Worm (Caenorhabditis elegans) whole organism, L4/young adult: ENCODE data around the gene mtm-6.

Source experiments
- W03F9.2 ChIP-seq: fragments of 150-350 bp; optimal IDR thresholded peaks from 2 replicates; lab custom pipeline; 2014; ENCODE audit warnings: missing biosample characterization, missing genetic modification characterization
- dao-5 ChIP-seq: sonication (generic microtip); optimal IDR thresholded peaks from 2 replicates; lab custom pipeline; 2016; ENCODE audit warnings: missing genotype, missing genetic modification characterization, moderate library complexity, missing compliant biosample characterization
- him-1 ChIP-seq: sonication (generic microtip); optimal IDR thresholded peaks from 2 replicates; lab custom pipeline; 2016; ENCODE audit warnings: missing genotype, missing genetic modification reagents, missing genetic modification characterization, missing compliant biosample characterization

mtm-6 gene

DNA sequence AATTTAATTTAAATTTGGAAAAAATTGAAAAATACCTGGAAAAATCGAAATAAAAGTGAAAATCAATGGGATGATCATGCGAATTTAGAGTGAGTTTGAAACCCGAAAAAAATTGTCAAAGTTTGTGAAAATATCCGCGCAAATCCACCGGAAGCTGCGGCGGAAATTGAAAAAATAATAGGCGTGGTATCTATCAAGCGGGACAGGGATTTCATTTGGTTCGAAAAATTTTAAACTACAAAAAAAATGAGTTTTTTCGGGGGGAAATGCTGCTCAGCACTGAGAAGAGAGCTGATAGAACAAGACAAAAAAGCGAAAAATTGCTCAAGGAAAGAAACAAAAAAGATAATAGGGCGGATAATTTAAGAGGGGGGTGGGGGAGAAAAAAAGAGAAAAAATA lies 24.1 kb downstream of the mtm-6 start, which contains the start of gene T03F6.9:
Gene T03F6.9, minus strand, starts transcription at position 101 of the 400 bp plus-strand sequence.
- TF ChIP-seq dao-5, result no peak
- TF ChIP-seq W03F9.2 (tag; lab: Kevin White, UChicago), result no peak
- no peak for TF ChIP-seq him-1 (tag; lab: Kevin White, UChicago)

DNA sequence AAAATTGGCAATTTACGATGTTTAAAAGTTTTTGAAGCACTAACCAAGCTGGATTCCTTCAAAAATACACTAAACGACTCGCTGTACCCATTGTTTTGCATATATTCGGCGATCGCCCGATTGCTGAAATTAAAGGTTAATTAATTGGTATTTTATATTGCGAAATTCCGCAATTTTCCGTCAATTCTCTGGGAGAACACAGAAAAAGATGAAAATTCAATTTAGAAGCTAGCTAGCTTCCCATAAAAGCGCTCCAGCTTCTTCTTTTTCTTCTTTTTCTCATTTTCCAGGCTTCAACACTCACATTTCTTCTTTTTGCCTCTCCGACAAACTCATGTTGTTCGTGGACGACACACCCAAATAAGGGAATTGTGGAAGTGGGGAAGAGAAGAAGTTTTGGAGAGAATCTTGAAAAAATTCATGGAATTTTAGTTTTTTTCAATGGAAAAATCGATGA lies 29.4 kb downstream of the mtm-6 start, which contains the start of gene lis-1:
Gene lis-1, minus strand, starts transcription at position 407 of the 457 bp plus-strand sequence.
- TF ChIP-seq W03F9.2 (tag; lab: Kevin White, UChicago) (no peak), dao-5 (no peak), him-1 (tag; lab: Kevin White, UChicago) (no peak)

DNA sequence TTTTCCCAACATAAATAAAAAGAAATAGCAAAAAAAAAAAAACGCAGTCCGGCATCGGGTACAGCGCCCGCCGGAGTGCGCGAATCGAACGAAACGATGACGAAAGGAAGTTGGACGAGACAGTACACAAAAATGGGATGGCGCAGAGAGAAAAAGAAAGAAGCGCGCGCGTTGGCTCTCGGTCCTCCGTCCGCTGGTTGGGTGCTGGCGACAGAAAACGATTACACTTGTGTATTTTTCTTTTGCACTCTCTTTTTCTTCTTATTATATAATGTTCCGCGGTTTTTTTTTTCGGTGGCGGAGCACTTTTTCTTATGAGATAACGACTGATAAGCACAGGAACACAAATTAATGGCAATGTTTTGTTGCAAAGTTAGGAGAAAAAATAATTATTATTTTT lies 30.4 kb downstream of the mtm-6 start:
- no peak for TF ChIP-seq him-1 (tag; lab: Kevin White, UChicago)
- no peak for TF ChIP-seq dao-5
- peak; percentile 20 for TF ChIP-seq W03F9.2 (tag; lab: Kevin White, UChicago)

DNA sequence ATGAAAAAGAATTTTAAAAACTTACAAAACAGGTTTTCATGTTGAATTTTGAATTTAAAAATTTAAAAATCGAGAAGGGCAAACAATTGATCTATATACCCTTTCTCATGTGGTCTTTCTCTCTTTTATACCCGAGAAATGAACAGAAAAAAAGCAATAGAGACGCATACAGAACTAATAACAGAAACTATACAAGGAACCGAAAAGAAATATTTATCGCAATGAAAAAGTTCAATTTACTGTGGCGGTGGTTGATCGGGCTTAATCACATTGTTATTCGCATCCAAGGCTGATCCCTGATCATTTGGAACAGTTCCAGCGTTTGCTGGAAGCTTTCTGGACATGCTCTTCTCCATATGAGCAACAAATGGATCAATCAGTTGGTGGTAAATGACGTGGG lies 31.4 kb downstream of the mtm-6 start, which contains the start of gene T03F6.10:
Gene T03F6.10, minus strand, starts transcription at position 101 of the 400 bp plus-strand sequence.
- TF ChIP-seq W03F9.2 (tag; lab: Kevin White, UChicago) (no peak), him-1 (tag; lab: Kevin White, UChicago) (no peak), dao-5 (no peak)

DNA sequence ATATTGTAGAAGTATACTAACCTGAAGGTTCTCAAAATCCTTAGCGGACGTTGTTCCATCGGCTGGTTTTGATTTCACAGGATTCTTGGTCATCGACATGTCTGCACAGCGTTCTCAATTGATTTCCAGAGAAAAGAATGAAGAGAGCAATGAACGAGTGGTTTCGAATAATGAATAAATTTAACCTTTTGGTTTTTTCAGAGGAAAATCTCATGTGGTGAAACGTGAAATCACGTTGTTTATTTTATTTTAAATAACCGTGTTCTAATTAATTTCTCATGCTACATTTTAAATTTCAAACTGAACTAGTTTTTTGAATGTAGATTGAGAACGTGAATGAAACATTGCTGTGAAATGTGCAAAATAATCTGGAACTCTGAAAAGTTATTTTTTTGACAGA lies 33.3 kb downstream of the mtm-6 start, which contains the start of gene T03F6.6:
Gene T03F6.6, minus strand, starts transcription at position 101 of the 400 bp plus-strand sequence.
- TF ChIP-seq him-1 (tag; lab: Kevin White, UChicago) (no peak), dao-5 (no peak), W03F9.2 (tag; lab: Kevin White, UChicago) (no peak)

DNA sequence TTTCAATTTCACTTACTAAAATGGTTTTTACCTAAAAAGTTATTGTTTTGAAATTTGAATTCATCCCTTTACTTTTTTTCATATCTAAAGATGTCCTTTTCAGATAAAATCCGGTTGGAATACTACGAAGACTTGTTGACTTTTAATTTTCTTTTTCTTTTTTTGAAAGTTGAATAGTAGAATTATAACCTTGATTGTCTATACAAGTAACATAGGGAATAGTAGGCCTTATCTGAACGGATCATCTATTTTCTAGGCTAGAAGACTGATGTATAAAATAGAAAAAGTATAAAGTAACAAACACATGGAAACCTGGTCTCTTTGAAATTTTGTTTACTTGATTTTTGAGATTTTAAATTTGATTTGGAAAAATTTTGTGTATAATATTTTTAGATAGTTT lies 34.0 kb downstream of the mtm-6 start:
- no peak for TF ChIP-seq dao-5
- no peak for TF ChIP-seq him-1 (tag; lab: Kevin White, UChicago)
- TF ChIP-seq W03F9.2 (tag; lab: Kevin White, UChicago), result no peak

DNA sequence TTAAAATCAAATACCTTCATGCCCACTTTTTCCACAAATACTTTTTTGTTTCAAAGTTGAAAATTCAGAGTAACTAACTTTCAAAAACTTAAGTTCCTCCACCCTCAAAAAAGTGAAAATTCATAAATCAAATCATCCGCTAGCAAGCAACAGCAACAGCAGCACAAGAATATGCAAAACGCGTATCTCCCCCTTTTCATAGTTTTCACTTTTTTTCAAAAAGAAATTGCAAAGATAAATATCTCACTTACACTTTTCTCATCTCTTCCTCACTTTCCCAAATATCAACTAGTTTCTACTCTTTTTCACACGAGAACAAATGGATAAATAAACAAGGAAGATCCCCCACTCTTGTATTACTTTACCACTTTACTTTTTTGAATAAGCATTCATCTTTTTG lies 34.8 kb downstream of the mtm-6 start:
- no peak for TF ChIP-seq him-1 (tag; lab: Kevin White, UChicago)
- TF ChIP-seq dao-5, result no peak
- no peak for TF ChIP-seq W03F9.2 (tag; lab: Kevin White, UChicago)

DNA sequence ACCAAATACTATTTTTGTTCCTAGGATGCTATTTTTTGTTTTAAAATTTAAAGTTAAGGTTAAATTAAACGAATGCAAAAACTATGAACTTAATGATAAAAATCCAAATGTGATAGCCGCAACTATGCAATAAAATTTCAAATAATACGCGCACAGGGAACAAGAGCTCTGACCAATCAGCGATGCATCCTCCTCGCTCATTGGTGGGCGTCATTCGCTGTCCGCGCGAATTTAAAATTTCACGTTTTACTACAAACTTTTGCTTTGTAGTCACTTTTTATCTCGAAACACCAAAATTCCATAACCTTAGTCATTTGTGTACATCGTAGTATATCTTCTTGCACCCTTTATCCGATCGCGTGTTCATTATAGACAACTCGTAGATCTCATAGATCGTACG lies 36.3 kb downstream of the mtm-6 start:
- no peak for TF ChIP-seq dao-5
- TF ChIP-seq W03F9.2 (tag; lab: Kevin White, UChicago), result no peak
- TF ChIP-seq him-1 (tag; lab: Kevin White, UChicago), result no peak

DNA sequence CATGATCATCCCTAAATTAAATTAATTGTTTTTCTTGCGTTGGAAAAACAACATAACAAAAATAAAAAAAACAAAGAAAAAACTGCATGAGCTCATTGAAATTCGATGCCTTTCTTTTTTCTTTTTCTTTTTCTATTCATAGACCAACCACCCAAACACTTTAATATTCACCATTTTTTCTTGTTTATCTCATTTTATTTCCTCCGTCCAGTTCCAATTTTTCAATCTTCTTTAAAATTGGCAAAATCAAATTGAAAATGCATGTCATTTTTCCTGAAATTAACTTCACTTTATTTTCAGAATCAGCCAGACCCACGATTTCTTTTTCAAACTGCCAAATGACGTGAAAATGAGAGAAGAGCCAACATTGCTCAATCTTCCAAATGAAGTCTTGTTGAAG lies 39.0 kb downstream of the mtm-6 start, which contains the start of gene T03F6.4:
Gene T03F6.4, plus strand, starts transcription at position 301 of the 400 bp plus-strand sequence.
- no peak for TF ChIP-seq W03F9.2 (tag; lab: Kevin White, UChicago)
- no peak for TF ChIP-seq dao-5
- no peak for TF ChIP-seq him-1 (tag; lab: Kevin White, UChicago)

DNA sequence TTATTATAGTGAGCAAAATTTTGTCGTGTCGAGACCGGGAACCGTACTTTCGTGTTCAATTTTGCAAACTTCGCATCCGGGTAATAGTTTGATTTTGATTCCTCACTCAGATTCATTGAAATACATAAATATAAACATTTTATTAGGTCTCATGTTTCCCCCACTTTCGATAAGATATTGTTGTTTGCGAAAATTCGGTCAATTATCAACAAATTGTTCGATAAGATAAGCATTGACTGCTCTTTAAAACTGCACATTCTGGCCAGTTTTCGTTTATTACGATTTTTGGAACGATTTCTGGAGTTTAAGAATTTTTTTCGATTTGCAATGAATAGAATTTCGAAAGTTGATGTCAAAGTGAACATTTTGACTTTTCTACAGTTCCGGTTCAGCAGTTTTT lies 41.7 kb downstream of the mtm-6 start:
- TF ChIP-seq W03F9.2 (tag; lab: Kevin White, UChicago) (no peak), dao-5 (no peak), him-1 (tag; lab: Kevin White, UChicago) (no peak)

DNA sequence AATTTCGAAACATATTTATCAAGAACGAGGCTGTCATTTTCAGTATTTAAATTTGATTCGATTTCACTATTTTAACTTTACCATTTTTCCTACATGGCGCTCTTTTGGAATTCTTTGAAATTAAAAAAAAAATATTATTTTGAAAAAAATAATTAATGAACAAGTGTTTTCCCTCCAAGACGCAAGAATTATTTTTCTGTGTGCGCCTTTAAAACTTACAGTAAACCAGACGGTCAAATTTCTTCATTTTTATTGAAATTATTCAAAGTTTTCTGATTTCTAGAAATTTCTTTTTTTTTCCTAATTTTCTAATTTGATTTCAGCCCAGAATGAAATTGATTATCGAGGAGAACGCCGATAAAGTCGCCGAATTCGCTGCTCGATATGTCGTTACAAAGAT lies 42.2 kb downstream of the mtm-6 start, which contains the start of gene T03F6.3:
Gene T03F6.3, plus strand, starts transcription at position 318 of the 400 bp plus-strand sequence.
- no peak for TF ChIP-seq him-1 (tag; lab: Kevin White, UChicago)
- no peak for TF ChIP-seq W03F9.2 (tag; lab: Kevin White, UChicago)
- TF ChIP-seq dao-5, result no peak

DNA sequence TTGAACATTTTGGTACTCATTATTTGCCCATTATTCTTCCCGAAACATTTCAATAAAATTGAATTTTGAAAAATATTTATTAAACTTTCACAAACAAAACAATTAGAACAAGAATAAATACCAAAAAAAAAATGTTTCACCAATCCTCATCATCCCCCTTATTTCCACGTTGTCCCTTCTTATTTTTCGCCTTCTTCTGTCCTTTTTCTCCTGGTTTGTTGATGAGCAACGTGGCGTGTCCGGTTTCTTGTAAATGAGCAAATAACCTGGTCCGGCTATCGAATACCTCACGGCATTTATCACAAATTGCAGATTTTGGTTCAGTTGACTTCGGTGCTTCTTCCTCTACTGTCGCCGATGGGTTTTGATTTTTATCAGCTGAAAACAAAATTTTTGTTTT lies 43.9 kb downstream of the mtm-6 start:
- no peak for TF ChIP-seq him-1 (tag; lab: Kevin White, UChicago)
- no peak for TF ChIP-seq W03F9.2 (tag; lab: Kevin White, UChicago)
- TF ChIP-seq dao-5, result no peak

DNA sequence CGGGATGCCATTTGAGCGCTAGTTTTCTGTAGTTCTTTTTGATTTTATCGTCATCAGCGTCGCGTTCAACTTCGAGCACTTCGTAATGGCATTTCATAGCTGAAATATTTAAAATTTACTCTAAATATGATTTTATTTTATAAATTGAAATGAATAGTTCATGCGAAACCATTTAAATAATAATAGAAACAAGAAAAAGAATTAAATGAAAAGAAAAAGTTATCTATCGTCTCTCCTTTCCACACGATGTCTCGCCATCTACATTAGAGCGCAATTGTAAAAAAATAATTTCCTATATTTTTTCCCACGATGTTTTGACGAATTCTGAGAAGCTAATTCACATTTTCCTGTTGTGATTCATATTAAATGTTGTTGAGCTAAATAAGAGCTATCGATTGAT lies 46.4 kb downstream of the mtm-6 start, which contains the start of gene dnj-17:
Gene dnj-17, minus strand, starts transcription at position 101 of the 400 bp plus-strand sequence.
- no peak for TF ChIP-seq W03F9.2 (tag; lab: Kevin White, UChicago)
- TF ChIP-seq him-1 (tag; lab: Kevin White, UChicago), result no peak
- no peak for TF ChIP-seq dao-5

DNA sequence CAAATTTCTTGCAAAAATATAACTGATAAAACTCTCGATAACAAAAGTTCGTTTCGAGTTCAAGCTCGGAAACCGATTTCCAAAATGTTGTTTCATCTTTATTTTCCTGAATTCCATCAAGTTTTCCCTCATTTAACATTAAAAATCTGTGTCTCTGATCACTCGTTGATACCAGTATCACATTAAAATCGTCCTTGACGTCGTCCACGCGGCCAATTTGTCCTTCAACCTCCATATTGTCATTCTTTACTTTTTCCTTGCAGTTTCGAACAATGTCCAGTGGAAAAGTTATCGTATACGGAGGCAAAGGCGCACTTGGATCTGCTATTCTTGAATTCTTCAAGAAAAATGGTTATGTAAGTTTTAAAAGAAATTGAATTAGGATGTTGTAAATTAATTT lies 46.8 kb downstream of the mtm-6 start, which contains the start of gene qdpr-1:
Gene qdpr-1, plus strand, starts transcription at position 264 of the 400 bp plus-strand sequence.
- TF ChIP-seq W03F9.2 (tag; lab: Kevin White, UChicago) (no peak), dao-5 (no peak), him-1 (tag; lab: Kevin White, UChicago) (no peak)

DNA sequence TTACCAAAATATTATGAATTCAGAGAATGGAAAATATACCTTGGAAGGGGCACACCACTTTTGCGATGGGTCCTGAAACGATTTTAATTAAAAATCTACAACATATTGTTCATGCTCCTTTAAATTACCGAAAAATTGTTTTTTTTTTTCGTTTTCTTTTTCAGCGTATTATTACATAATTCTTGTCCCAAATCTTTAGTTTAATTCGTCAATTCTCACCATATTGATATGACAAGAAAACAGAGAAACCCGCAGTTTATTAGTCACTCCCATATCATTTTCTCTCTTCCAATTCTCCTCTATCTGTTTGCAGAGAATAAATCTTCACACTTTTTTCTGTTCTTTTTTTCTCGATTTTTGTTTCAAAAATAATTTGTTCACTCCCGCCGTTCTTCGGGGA lies 48.4 kb downstream of the mtm-6 start, which contains the start of gene F11F1.1:
Gene F11F1.1, plus strand, starts transcription at position 301 of the 400 bp plus-strand sequence.
- no peak for TF ChIP-seq dao-5
- TF ChIP-seq W03F9.2 (tag; lab: Kevin White, UChicago), result no peak
- no peak for TF ChIP-seq him-1 (tag; lab: Kevin White, UChicago)
